In the genomic region with DNA sequence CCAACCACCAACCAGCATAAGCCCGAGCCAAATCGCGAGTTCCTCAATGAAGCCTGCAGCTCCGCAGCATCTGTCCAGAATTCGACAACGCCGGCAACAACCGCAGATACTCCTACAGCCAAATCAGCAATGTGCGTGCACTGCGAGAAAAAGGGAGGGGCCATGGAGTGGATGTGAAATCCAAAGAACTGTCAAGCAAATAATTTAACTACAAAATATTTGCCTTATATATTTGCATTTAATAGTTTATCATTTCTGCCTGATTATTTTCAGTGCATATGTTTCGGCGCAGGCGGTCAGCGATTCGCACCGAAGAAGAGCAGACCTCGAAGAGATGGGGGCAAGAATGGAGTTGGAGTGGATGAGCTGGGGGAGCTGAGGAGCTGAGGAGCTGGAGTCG, we compare ENCODE assay signal across 1 fruit fly cellular context.
A peak's percentile ranks its signal among the peaks of the same experiment; 100 is the strongest.
TF ChIP-seq lines count a peak whose summit lies in the region.

No protein-coding gene starts in this region.

TF ChIP-seq in whole organism, embryonic, 481 proteins besides CTCF, POLR2A, EP300 and RAD21 (continued from another document):
- TF ChIP-seq Sry-β (GFP tag; optimal IDR thresholded peaks at IDR 0.05; lab: Kevin White, UChicago): no peak
- TF ChIP-seq kah (GFP tag; optimal IDR thresholded peaks at IDR 0.05; lab: Kevin White, UChicago): no peak
- TF ChIP-seq Asciz (GFP tag; optimal IDR thresholded peaks at IDR 0.05; lab: Kevin White, UChicago): no peak
- TF ChIP-seq prd (optimal IDR thresholded peaks at IDR 0.05; lab: Kevin White, UChicago): no peak
- peak; percentile 71 for TF ChIP-seq prd (GFP tag; IDR thresholded peaks at IDR 0.05; lab: Robert Waterston, UW)
- TF ChIP-seq Drgx (GFP tag; IDR thresholded peaks at IDR 0.05; lab: Robert Waterston, UW): peak; percentile 70
- TF ChIP-seq Optix (GFP tag; IDR thresholded peaks at IDR 0.05; lab: Robert Waterston, UW): peak; percentile 36; the same call in 1 of the 3 replicates
- TF ChIP-seq seq (GFP tag; IDR thresholded peaks at IDR 0.05; lab: Robert Waterston, UW): no peak
- TF ChIP-seq CG11398 (GFP tag; optimal IDR thresholded peaks at IDR 0.05; lab: Kevin White, UChicago): no peak
- peak; percentile 53 for TF ChIP-seq Ets65A (GFP tag; lab: Kevin White, UChicago)
- no peak for TF ChIP-seq D19B (GFP tag; optimal IDR thresholded peaks at IDR 0.05; lab: Kevin White, UChicago)
- peak; percentile 24; the same call in 1 of the 2 replicates for TF ChIP-seq Ptx1 (GFP tag; IDR thresholded peaks at IDR 0.05; lab: Robert Waterston, UW)
- TF ChIP-seq CG5245 (GFP tag; optimal IDR thresholded peaks at IDR 0.05; lab: Kevin White, UChicago): no peak
- TF ChIP-seq gce (GFP tag; IDR thresholded peaks at IDR 0.05; lab: Robert Waterston, UW): no peak
- no peak for TF ChIP-seq Chrac-16 (GFP tag; optimal IDR thresholded peaks at IDR 0.05; lab: Kevin White, UChicago)
- TF ChIP-seq wdn (GFP tag; IDR thresholded peaks at IDR 0.05; lab: Robert Waterston, UW): no peak
- no peak for TF ChIP-seq zfh2 (GFP tag; optimal IDR thresholded peaks at IDR 0.05; lab: Kevin White, UChicago)
- no peak for TF ChIP-seq pan (optimal IDR thresholded peaks at IDR 0.05; lab: Kevin White, UChicago)
- TF ChIP-seq pan (GFP tag; optimal IDR thresholded peaks at IDR 0.05 in 1 of 2, IDR thresholded peaks at IDR 0.05 in 1 of 2): peak in 1 of 2 experiments; percentile 47
- TF ChIP-seq ewg (GFP tag; optimal IDR thresholded peaks at IDR 0.05; lab: Kevin White, UChicago): no peak
- no peak for TF ChIP-seq hbn (GFP tag; IDR thresholded peaks at IDR 0.05; lab: Robert Waterston, UW; ENCODE audit: partially characterized antibody)
- no peak for TF ChIP-seq zf30C (GFP tag; optimal IDR thresholded peaks at IDR 0.05; lab: Kevin White, UChicago)
- 0 out of 2 replicates have a peak, but pooled peaks have one; percentile 23 for TF ChIP-seq CG6689 (GFP tag; IDR thresholded peaks at IDR 0.05; lab: Robert Waterston, UW)
- 0 out of 2 replicates have a peak, but pooled peaks have one; percentile 11 for TF ChIP-seq ap (GFP tag; IDR thresholded peaks at IDR 0.05; lab: Robert Waterston, UW)
- no peak for TF ChIP-seq CG10431 (GFP tag; optimal IDR thresholded peaks at IDR 0.05; lab: Kevin White, UChicago)
- TF ChIP-seq Spps (tag; optimal IDR thresholded peaks at IDR 0.05; lab: Kevin White, UChicago): no peak
- no peak for TF ChIP-seq her (GFP tag; optimal IDR thresholded peaks at IDR 0.05; lab: Kevin White, UChicago)
- TF ChIP-seq CG5953 (GFP tag; IDR thresholded peaks at IDR 0.05; lab: Robert Waterston, UW): no peak
- TF ChIP-seq CG1529 (GFP tag; optimal IDR thresholded peaks at IDR 0.05; lab: Kevin White, UChicago): no peak
- TF ChIP-seq lmd (GFP tag; IDR thresholded peaks at IDR 0.05; lab: Robert Waterston, UW): 0 out of 2 replicates have a peak, but pooled peaks have one; percentile 26
- TF ChIP-seq Hmr (GFP tag; optimal IDR thresholded peaks at IDR 0.05; lab: Kevin White, UChicago): no peak
- TF ChIP-seq CG42726 (GFP tag; IDR thresholded peaks at IDR 0.05; lab: Robert Waterston, UW; ENCODE audit: partially characterized antibody): no peak
- no peak for TF ChIP-seq CG11723 (GFP tag; optimal IDR thresholded peaks at IDR 0.05; lab: Kevin White, UChicago)
- TF ChIP-seq pzg (GFP tag; optimal IDR thresholded peaks at IDR 0.05; lab: Kevin White, UChicago): no peak
- no peak for TF ChIP-seq aop (GFP tag; IDR thresholded peaks at IDR 0.05; lab: Robert Waterston, UW)
- TF ChIP-seq Myb (GFP tag; optimal IDR thresholded peaks at IDR 0.05; lab: Kevin White, UChicago): no peak
- TF ChIP-seq Antp (GFP tag; optimal IDR thresholded peaks at IDR 0.05; lab: Kevin White, UChicago): no peak
- no peak for TF ChIP-seq sna (GFP tag; IDR thresholded peaks at IDR 0.05; lab: Robert Waterston, UW; ENCODE audit: partially characterized antibody)
- TF ChIP-seq CG10979 (tag; optimal IDR thresholded peaks at IDR 0.05; lab: Kevin White, UChicago): no peak
- no peak for TF ChIP-seq unpg (GFP tag; optimal IDR thresholded peaks at IDR 0.05; lab: Kevin White, UChicago)
- TF ChIP-seq Hey (tag; optimal IDR thresholded peaks at IDR 0.05; lab: Kevin White, UChicago): no peak
- TF ChIP-seq CG4404 (GFP tag; IDR thresholded peaks at IDR 0.05; lab: Robert Waterston, UW): 0 out of 2 replicates have a peak, but pooled peaks have one; percentile 36
- TF ChIP-seq Lpt (GFP tag; optimal IDR thresholded peaks at IDR 0.05; lab: Kevin White, UChicago): no peak
- TF ChIP-seq CG11696 (GFP tag; IDR thresholded peaks at IDR 0.05; lab: Robert Waterston, UW): 0 out of 2 replicates have a peak, but pooled peaks have one; percentile 20
- TF ChIP-seq CG11560 (tag; IDR thresholded peaks at IDR 0.05; lab: Robert Waterston, UW): no peak
- TF ChIP-seq z (GFP tag; IDR thresholded peaks at IDR 0.05; lab: Robert Waterston, UW): 0 out of 3 replicates have a peak, but pooled peaks have one; percentile 4
- 0 out of 3 replicates have a peak, but pooled peaks have one; percentile 53 for TF ChIP-seq otp (GFP tag; IDR thresholded peaks at IDR 0.05; lab: Robert Waterston, UW)
- TF ChIP-seq CG1832 (GFP tag; optimal IDR thresholded peaks at IDR 0.05; lab: Kevin White, UChicago): no peak
- no peak for TF ChIP-seq CG34376 (GFP tag; optimal IDR thresholded peaks at IDR 0.05; lab: Kevin White, UChicago)
- TF ChIP-seq NK7.1 (GFP tag; optimal IDR thresholded peaks at IDR 0.05; lab: Kevin White, UChicago): no peak
- no peak for TF ChIP-seq CG8281 (tag; optimal IDR thresholded peaks at IDR 0.05; lab: Kevin White, UChicago)
- TF ChIP-seq bbx (GFP tag; IDR thresholded peaks at IDR 0.05; lab: Robert Waterston, UW; ENCODE audit: partially characterized antibody): no peak
- TF ChIP-seq crol (GFP tag; IDR thresholded peaks at IDR 0.05; lab: Robert Waterston, UW): no peak
- TF ChIP-seq toy (GFP tag; IDR thresholded peaks at IDR 0.05; lab: Robert Waterston, UW): no peak
- no peak for TF ChIP-seq CG7556 (GFP tag; optimal IDR thresholded peaks at IDR 0.05; lab: Kevin White, UChicago)
- no peak for TF ChIP-seq CG13296 (GFP tag; optimal IDR thresholded peaks at IDR 0.05; lab: Kevin White, UChicago)
- no peak for TF ChIP-seq CG6272 (GFP tag; IDR thresholded peaks at IDR 0.05; lab: Robert Waterston, UW)
- peak; percentile 7 to 24 for TF ChIP-seq bsh (GFP tag; optimal IDR thresholded peaks at IDR 0.05; lab: Kevin White, UChicago)
- no peak for TF ChIP-seq tx (GFP tag; optimal IDR thresholded peaks at IDR 0.05; lab: Kevin White, UChicago)
- TF ChIP-seq trem (tag; optimal IDR thresholded peaks at IDR 0.05; lab: Kevin White, UChicago): no peak
- TF ChIP-seq Dad (GFP tag; optimal IDR thresholded peaks at IDR 0.05; lab: Kevin White, UChicago): no peak
- TF ChIP-seq disco-r (GFP tag; optimal IDR thresholded peaks at IDR 0.05; lab: Kevin White, UChicago): no peak
- TF ChIP-seq CG4730 (GFP tag; IDR thresholded peaks at IDR 0.05; lab: Robert Waterston, UW): 0 out of 2 replicates have a peak, but pooled peaks have one; percentile 22
- TF ChIP-seq CG8765 (GFP tag; IDR thresholded peaks at IDR 0.05; lab: Robert Waterston, UW): peak; percentile 45; the same call in 1 of the 2 replicates
- peak; percentile 73 for TF ChIP-seq Med (GFP tag; lab: Kevin White, UChicago)
- TF ChIP-seq CG11247 (GFP tag; IDR thresholded peaks at IDR 0.05; lab: Robert Waterston, UW): no peak
- TF ChIP-seq CG14050 (GFP tag; IDR thresholded peaks at IDR 0.05; lab: Robert Waterston, UW): no peak
- TF ChIP-seq CG1603 (tag; optimal IDR thresholded peaks at IDR 0.05; lab: Kevin White, UChicago): peak; percentile 10
- no peak for TF ChIP-seq CG13287 (GFP tag; IDR thresholded peaks at IDR 0.05; lab: Robert Waterston, UW; ENCODE audit: partially characterized antibody)
- TF ChIP-seq lbe (GFP tag; optimal IDR thresholded peaks at IDR 0.05; lab: Kevin White, UChicago): peak; percentile 49
- peak; percentile 25; the same call in 1 of the 2 replicates for TF ChIP-seq sisA (GFP tag; IDR thresholded peaks at IDR 0.05; lab: Robert Waterston, UW)
- TF ChIP-seq CG8359 (GFP tag; optimal IDR thresholded peaks at IDR 0.05; lab: Kevin White, UChicago; ENCODE audit: borderline replicate concordance): no peak
- TF ChIP-seq lab (GFP tag; optimal IDR thresholded peaks at IDR 0.05; lab: Kevin White, UChicago): no peak
